Fruit fly (Drosophila melanogaster): Measurements from ENCODE around the gene mRpL38.

mRpL38 gene

DNA sequence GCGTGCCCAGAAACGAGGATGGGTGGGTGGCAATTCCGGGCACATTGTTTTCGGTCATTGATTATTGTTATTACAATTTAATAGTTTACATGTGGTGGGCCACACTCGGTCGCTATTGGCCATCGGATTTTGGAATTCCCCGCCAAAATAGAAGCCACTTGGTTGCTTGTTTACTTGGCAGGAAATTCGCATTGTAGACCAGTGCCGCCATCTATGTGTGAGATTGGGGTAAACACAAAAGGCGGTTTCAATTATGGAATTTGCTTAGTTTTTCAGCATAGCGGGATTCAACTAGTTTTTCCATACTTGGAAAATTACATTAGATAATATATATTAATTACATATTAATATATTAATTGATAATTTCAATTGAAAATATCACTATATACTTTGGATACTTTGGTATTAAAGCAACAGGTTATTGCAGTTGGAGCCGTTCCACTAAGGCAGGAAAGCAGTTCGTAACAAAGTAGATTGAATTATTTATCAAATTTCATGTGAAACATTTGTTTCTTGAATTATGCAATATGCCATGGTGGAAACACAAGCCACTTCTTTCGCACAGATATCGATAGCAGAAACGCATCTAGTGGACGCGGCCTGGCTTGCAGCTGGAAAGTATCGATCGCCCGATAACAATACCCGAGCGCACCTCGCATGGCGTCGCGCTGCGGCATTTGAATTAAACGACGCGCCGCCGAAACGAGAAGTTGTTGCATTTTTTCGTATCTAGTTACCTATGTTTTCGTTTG is 21.1 kb downstream of the mRpL38 start, which contains the start of gene mud (continued):
- TF ChIP-seq CG1792 (GFP tag; optimal IDR thresholded peaks at IDR 0.05) (no peak), CG10321 (GFP tag; IDR thresholded peaks at IDR 0.05) (no peak), CG11456 (GFP tag; IDR thresholded peaks at IDR 0.05) (peak; percentile 52; the same call in 1 of the 3 replicates), gcm (GFP tag; optimal IDR thresholded peaks at IDR 0.05) (no peak), h (optimal IDR thresholded peaks at IDR 0.05) (no peak), fd64A (GFP tag; optimal IDR thresholded peaks at IDR 0.05) (no peak), slp2 (GFP tag; optimal IDR thresholded peaks at IDR 0.05) (no peak), CG7745 (tag; optimal IDR thresholded peaks at IDR 0.05) (no peak), amos (GFP tag; IDR thresholded peaks at IDR 0.05; ENCODE audit: partially characterized antibody) (peak; percentile 77), stwl (tag; optimal IDR thresholded peaks at IDR 0.05) (peak; percentile 40), fd3F (GFP tag; optimal IDR thresholded peaks at IDR 0.05) (no peak), CG15514 (GFP tag; optimal IDR thresholded peaks at IDR 0.05) (peak; percentile 29), grau (tag; optimal IDR thresholded peaks at IDR 0.05) (peak; percentile 43), Awh (GFP tag; IDR thresholded peaks at IDR 0.05) (0 out of 2 replicates have a peak, but pooled peaks have one; percentile 38), dimm (GFP tag; IDR thresholded peaks at IDR 0.05) (no peak), aop (GFP tag; IDR thresholded peaks at IDR 0.05) (no peak), salm (tag; optimal IDR thresholded peaks at IDR 0.05) (no peak), klu (GFP tag; IDR thresholded peaks at IDR 0.05) (no peak), HLH4C (GFP tag; IDR thresholded peaks at IDR 0.05; ENCODE audit: partially characterized antibody) (peak; percentile 77), zen (tag; optimal IDR thresholded peaks at IDR 0.05) (peak; percentile 19), CG32767 (GFP tag; IDR thresholded peaks at IDR 0.05) (no peak), CG2120 (GFP tag; optimal IDR thresholded peaks at IDR 0.05) (peak; percentile 26), cad (GFP tag; optimal IDR thresholded peaks at IDR 0.05) (no peak), dan (GFP tag; IDR thresholded peaks at IDR 0.05) (no peak), CG17328 (GFP tag; IDR thresholded peaks at IDR 0.05) (no peak), CG14014 (GFP tag; IDR thresholded peaks at IDR 0.05) (no peak), sens-2 (GFP tag; IDR thresholded peaks at IDR 0.05) (no peak), Dad (GFP tag; optimal IDR thresholded peaks at IDR 0.05) (no peak), CG14710 (tag; optimal IDR thresholded peaks at IDR 0.05) (peak; percentile 71), CG4820 (GFP tag; optimal IDR thresholded peaks at IDR 0.05) (no peak), CG11398 (GFP tag; optimal IDR thresholded peaks at IDR 0.05) (no peak), CG18476 (GFP tag; optimal IDR thresholded peaks at IDR 0.05) (no peak), CG2129 (GFP tag; IDR thresholded peaks at IDR 0.05; ENCODE audit: partially characterized antibody) (peak; percentile 39; the same call in 1 of the 2 replicates), CG10147 (GFP tag; optimal IDR thresholded peaks at IDR 0.05) (no peak), CG3281 (GFP tag; optimal IDR thresholded peaks at IDR 0.05) (no peak), ato (GFP tag; IDR thresholded peaks at IDR 0.05; ENCODE audit: partially characterized antibody) (peak; percentile 74), repo (GFP tag; optimal IDR thresholded peaks at IDR 0.05) (no peak)

dm6 chrX:14260863-14261262 is 34.8 kb downstream of the mRpL38 start, which contains the start of the genes CG46317 and Tat:
Gene CG46317 (plus strand): TSS chrX:14261223.
Gene Tat (plus strand): TSS chrX:14261223.
- TF ChIP-seq CG13894 (tag; optimal IDR thresholded peaks at IDR 0.05) (peak; percentile 95), Deaf1 (tag; optimal IDR thresholded peaks at IDR 0.05) (peak; percentile 52), CG7372 (GFP tag; IDR thresholded peaks at IDR 0.05) (no peak)

Data from whole organism, embryonic.